Worm (Caenorhabditis elegans) whole organism, early embryonic: ENCODE results near the gene srx-90.

Experiments used
- B0310.2 ChIP-seq: sonication (generic microtip); optimal IDR thresholded peaks from 2 replicates; lab custom pipeline; 2016; ENCODE audit warnings: mild to moderate bottlenecking, missing genetic modification characterization, missing compliant biosample characterization
- F13C5.2 ChIP-seq: sonication (generic microtip); optimal IDR thresholded peaks from 2 replicates; lab custom pipeline; 2017; ENCODE audit warnings: mild to moderate bottlenecking, missing genetic modification characterization, inconsistent platforms, missing compliant biosample characterization
- aly-1 ChIP-seq: sonication (generic microtip); optimal IDR thresholded peaks from 2 replicates; lab custom pipeline; 2016; ENCODE audit warnings: missing genetic modification characterization, missing compliant biosample characterization
- ama-1 ChIP-seq: fragments of 150-350 bp; optimal IDR thresholded peaks from 2 replicates; lab custom pipeline; 2014
- ceh-13 ChIP-seq: fragments of 200-800 bp; sonication (Bioruptor generic); optimal IDR thresholded peaks from 2 replicates; lab custom pipeline; 2018; ENCODE audit warnings: mild to moderate bottlenecking, missing genetic modification characterization, missing compliant biosample characterization
- ceh-36 ChIP-seq: sonication (generic microtip); optimal IDR thresholded peaks from 2 replicates; lab custom pipeline; 2016; ENCODE audit warnings: missing genetic modification characterization, inconsistent platforms, missing compliant biosample characterization
- ets-7 ChIP-seq: sonication (generic microtip); optimal IDR thresholded peaks from 2 replicates; lab custom pipeline; 2016; ENCODE audit warnings: missing genotype, missing genetic modification characterization, missing compliant biosample characterization
- flt-1 ChIP-seq: fragments of 200-800 bp; sonication (Bioruptor generic); IDR thresholded peaks from 2 replicates; pipeline ENCODE4 v1.3.6; 2022; ENCODE audit warnings: missing genetic modification characterization, missing compliant biosample characterization
- hmbx-1 ChIP-seq: sonication (generic microtip); optimal IDR thresholded peaks from 2 replicates; lab custom pipeline; 2016; ENCODE audit warnings: mild to moderate bottlenecking, missing genetic modification characterization, missing compliant biosample characterization
- hmg-4 ChIP-seq: fragments of 200-800 bp; sonication (Bioruptor generic); optimal IDR thresholded peaks from 2 replicates; lab custom pipeline; 2018; ENCODE audit warnings: mild to moderate bottlenecking, missing genetic modification characterization, missing compliant biosample characterization
- hnd-1 ChIP-seq: sonication (generic microtip); optimal IDR thresholded peaks from 2 replicates; lab custom pipeline; 2016; ENCODE audit warnings: missing genetic modification characterization, missing compliant biosample characterization
- pes-1 ChIP-seq: fragments of 200-800 bp; sonication (Bioruptor generic); IDR thresholded peaks from 2 replicates; pipeline ENCODE4 v1.3.6; 2022; ENCODE audit warnings: missing genetic modification reagents, missing genetic modification characterization, missing compliant biosample characterization
- scrt-1 ChIP-seq: fragments of 200-800 bp; sonication (Bioruptor generic); IDR thresholded peaks from 2 replicates; pipeline ENCODE4 v1.3.6; 2022; ENCODE audit warnings: missing genetic modification characterization, missing compliant biosample characterization
- sea-1 ChIP-seq: fragments of 200-800 bp; sonication (Bioruptor generic); conservative IDR thresholded peaks from 2 replicates; pipeline ENCODE4 v1.3.6; 2022; ENCODE audit warnings: missing genetic modification characterization, missing compliant biosample characterization
- tbx-11 ChIP-seq: fragments of 200-800 bp; sonication (Bioruptor generic); IDR thresholded peaks from 2 replicates; pipeline ENCODE4 v1.3.6; 2022; ENCODE audit warnings: missing genetic modification characterization, missing compliant biosample characterization
- tbx-37 ChIP-seq: fragments of 200-800 bp; sonication (Bioruptor generic); conservative IDR thresholded peaks from 2 replicates; pipeline ENCODE4 v1.3.6; 2022; ENCODE audit warnings: missing genetic modification reagents, missing genetic modification characterization, missing compliant biosample characterization
- tra-4 ChIP-seq: sonication (generic microtip); optimal IDR thresholded peaks from 2 replicates; lab custom pipeline; 2017; ENCODE audit warnings: missing genetic modification characterization, missing compliant biosample characterization

The srx-90 gene

ce11 chrV:11615948-11616681 is 35.2 kb downstream of the srx-90 start, which contains the start of gene nlp-24:
nlp-24 (plus strand) TSS chrV:11616376.
- TF ChIP-seq hnd-1 (no peak), tbx-11 (GFP tag; lab: Robert Waterston, UW) (no peak), flt-1 (GFP tag; lab: Robert Waterston, UW) (no peak)

DNA sequence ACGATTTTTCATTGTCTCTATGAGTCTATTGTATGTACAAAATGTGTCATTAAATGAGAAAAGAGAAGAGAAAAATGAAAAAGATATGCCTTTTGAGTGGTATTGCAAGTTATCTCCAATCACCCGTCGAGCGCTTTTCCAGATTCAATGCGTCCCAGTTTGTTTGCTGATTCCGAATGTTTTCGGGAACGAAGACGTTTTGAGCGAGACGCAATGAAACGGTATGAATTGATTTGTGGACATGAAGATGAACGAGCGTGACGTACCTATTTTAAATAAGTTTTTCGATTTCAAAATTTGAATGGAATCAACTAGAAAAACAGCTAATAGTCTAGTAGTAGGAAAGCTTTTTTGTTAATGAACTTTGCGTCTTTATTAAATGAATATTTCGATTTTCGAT is 35.9 kb downstream of the srx-90 start:
- TF ChIP-seq B0310.2 (tag; lab: Kevin White, UChicago): no peak
- TF ChIP-seq tra-4: no peak
- TF ChIP-seq ama-1 (lab: Kevin White, UChicago): no peak
- TF ChIP-seq pes-1: no peak
- no peak for TF ChIP-seq sea-1 (GFP tag; lab: Robert Waterston, UW)
- no peak for TF ChIP-seq aly-1
- TF ChIP-seq tbx-37 (GFP tag; lab: Robert Waterston, UW): no peak
- TF ChIP-seq ets-7 (tag; lab: Kevin White, UChicago): no peak
- no peak for TF ChIP-seq scrt-1 (GFP tag; lab: Robert Waterston, UW)
- no peak for TF ChIP-seq F13C5.2 (tag; lab: Kevin White, UChicago)
- TF ChIP-seq ceh-13 (GFP tag; lab: Kevin White, UChicago): no peak
- TF ChIP-seq hmbx-1 (tag; lab: Kevin White, UChicago): no peak
- TF ChIP-seq hmg-4 (GFP tag; lab: Kevin White, UChicago): no peak

- no peak for TF ChIP-seq B0310.2 (tag; lab: Kevin White, UChicago)
- no peak for TF ChIP-seq aly-1
- no peak for TF ChIP-seq pes-1
- TF ChIP-seq flt-1 (GFP tag; lab: Robert Waterston, UW): no peak
- no peak for TF ChIP-seq tbx-37 (GFP tag; lab: Robert Waterston, UW)
- no peak for TF ChIP-seq sea-1 (GFP tag; lab: Robert Waterston, UW)
- TF ChIP-seq tra-4: no peak
- no peak for TF ChIP-seq hmg-4 (GFP tag; lab: Kevin White, UChicago)
- no peak for TF ChIP-seq ama-1 (lab: Kevin White, UChicago)
- TF ChIP-seq ceh-13 (GFP tag; lab: Kevin White, UChicago): no peak
- no peak for TF ChIP-seq F13C5.2 (tag; lab: Kevin White, UChicago)
- TF ChIP-seq hmbx-1 (tag; lab: Kevin White, UChicago): no peak
- TF ChIP-seq ceh-36 (tag; lab: Kevin White, UChicago): no peak
- TF ChIP-seq scrt-1 (GFP tag; lab: Robert Waterston, UW): no peak
- TF ChIP-seq tbx-11 (GFP tag; lab: Robert Waterston, UW): no peak
- TF ChIP-seq ets-7 (tag; lab: Kevin White, UChicago): no peak
- TF ChIP-seq hnd-1: no peak
Observed at ce11 chrV:11618173-11618572, 37.2 kb downstream of the srx-90 start, which contains the start of gene glb-15. glb-15 (minus strand) TSS chrV:11618273.

DNA sequence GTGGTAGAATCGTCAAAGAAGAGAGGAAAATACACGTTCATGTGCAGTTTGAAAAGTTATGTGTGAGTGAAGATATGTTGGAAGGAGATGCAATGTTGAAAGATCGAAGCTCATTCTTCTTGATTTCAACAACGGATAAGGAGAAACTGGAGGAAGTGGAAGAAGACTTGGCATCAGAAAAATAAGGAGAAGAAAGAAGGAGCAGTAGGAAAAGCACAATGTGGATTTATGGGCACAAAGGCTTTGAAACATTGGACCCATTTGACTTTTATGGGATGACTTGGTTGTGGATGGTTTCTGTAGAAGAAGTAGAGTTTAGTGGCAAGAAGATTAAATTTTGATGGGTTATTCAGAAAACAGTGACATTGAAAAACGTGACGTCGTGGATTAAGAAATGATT is 39.2 kb downstream of the srx-90 start:
- TF ChIP-seq tra-4 (no peak), hmg-4 (GFP tag; lab: Kevin White, UChicago) (no peak), aly-1 (no peak), F13C5.2 (tag; lab: Kevin White, UChicago) (no peak), scrt-1 (GFP tag; lab: Robert Waterston, UW) (no peak), hnd-1 (no peak), tbx-37 (GFP tag; lab: Robert Waterston, UW) (no peak)

- no peak for TF ChIP-seq scrt-1 (GFP tag; lab: Robert Waterston, UW)
- TF ChIP-seq flt-1 (GFP tag; lab: Robert Waterston, UW): no peak
- no peak for TF ChIP-seq ceh-36 (tag; lab: Kevin White, UChicago)
- no peak for TF ChIP-seq hmg-4 (GFP tag; lab: Kevin White, UChicago)
- TF ChIP-seq ceh-13 (GFP tag; lab: Kevin White, UChicago): no peak
- no peak for TF ChIP-seq tbx-11 (GFP tag; lab: Robert Waterston, UW)
- TF ChIP-seq ets-7 (tag; lab: Kevin White, UChicago): no peak
- TF ChIP-seq ama-1 (lab: Kevin White, UChicago): no peak
- TF ChIP-seq B0310.2 (tag; lab: Kevin White, UChicago): no peak
Observed at ce11 chrV:11621276-11621675, 40.4 kb downstream of the srx-90 start.

DNA sequence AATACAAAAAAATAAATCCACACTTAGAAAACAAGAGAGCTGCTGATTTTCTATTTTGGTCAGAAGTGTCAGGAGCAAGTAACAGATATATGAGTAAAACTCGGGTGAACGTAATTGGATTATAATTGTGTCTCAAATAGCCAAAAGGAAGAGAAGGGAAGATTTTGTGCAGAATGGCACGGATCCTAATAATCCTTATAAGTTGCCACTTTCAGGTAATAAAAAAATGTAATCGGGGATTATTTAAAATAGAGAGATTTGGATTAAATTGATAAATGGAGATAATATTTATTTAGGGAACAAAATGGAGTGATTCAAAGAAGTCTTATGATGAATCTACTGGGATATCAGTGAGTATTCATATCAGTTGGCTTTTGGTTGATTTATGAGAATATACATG is 44.0 kb downstream of the srx-90 start:
- TF ChIP-seq flt-1 (GFP tag; lab: Robert Waterston, UW) (no peak), ceh-13 (GFP tag; lab: Kevin White, UChicago) (no peak), tbx-11 (GFP tag; lab: Robert Waterston, UW) (no peak), tra-4 (no peak), scrt-1 (GFP tag; lab: Robert Waterston, UW) (no peak), hnd-1 (no peak), aly-1 (no peak), B0310.2 (tag; lab: Kevin White, UChicago) (no peak), ceh-36 (tag; lab: Kevin White, UChicago) (no peak), ets-7 (tag; lab: Kevin White, UChicago) (no peak), tbx-37 (GFP tag; lab: Robert Waterston, UW) (no peak)

ce11 chrV:11627837-11628236 is 46.9 kb downstream of the srx-90 start:
- TF ChIP-seq scrt-1 (GFP tag; lab: Robert Waterston, UW): no peak
- no peak for TF ChIP-seq tbx-37 (GFP tag; lab: Robert Waterston, UW)
- TF ChIP-seq hnd-1: no peak
- TF ChIP-seq ceh-13 (GFP tag; lab: Kevin White, UChicago): no peak
- TF ChIP-seq tbx-11 (GFP tag; lab: Robert Waterston, UW): no peak
- TF ChIP-seq sea-1 (GFP tag; lab: Robert Waterston, UW): no peak
- TF ChIP-seq ceh-36 (tag; lab: Kevin White, UChicago): no peak
- TF ChIP-seq F13C5.2 (tag; lab: Kevin White, UChicago): no peak
- TF ChIP-seq flt-1 (GFP tag; lab: Robert Waterston, UW): no peak
- no peak for TF ChIP-seq aly-1
- TF ChIP-seq ets-7 (tag; lab: Kevin White, UChicago): no peak
- no peak for TF ChIP-seq ama-1 (lab: Kevin White, UChicago)
- TF ChIP-seq hmg-4 (GFP tag; lab: Kevin White, UChicago): no peak
